Fruit fly (Drosophila melanogaster) whole organism, wandering third instar larva: Measurements from ENCODE around the gene Hr96.

Experiments used
- Abd-B ChIP-seq: fragments of >200 bp; optimal IDR thresholded peaks from 2 replicates; lab custom pipeline; 2017; ENCODE audit warnings: missing biosample characterization, missing genetic modification characterization
- HLH106 ChIP-seq: fragments of 200-800 bp; optimal IDR thresholded peaks from 3 replicates; lab custom pipeline; 2019; ENCODE audit warnings: missing biosample characterization, mild to moderate bottlenecking, missing genetic modification characterization, moderate library complexity
- Hnf4 ChIP-seq: fragments of 200-800 bp; sonication (Bioruptor generic); optimal IDR thresholded peaks from 2 replicates; lab custom pipeline; 2016; ENCODE audit warnings: missing biosample characterization, mild to moderate bottlenecking, missing genetic modification characterization
- Mio ChIP-seq: sonication (Bioruptor generic); optimal IDR thresholded peaks from 2 replicates; lab custom pipeline; 2016; ENCODE audit warnings: missing biosample characterization, missing genetic modification characterization
- lola ChIP-seq: fragments of >200 bp; optimal IDR thresholded peaks from 2 replicates; lab custom pipeline; 2017; ENCODE audit warnings: missing biosample characterization, missing genetic modification characterization
- pan ChIP-seq: fragments of >200 bp; optimal IDR thresholded peaks from 2 replicates; lab custom pipeline; 2017
- psq ChIP-seq: fragments of 200-800 bp; sonication (Bioruptor generic); optimal IDR thresholded peaks from 3 replicates; lab custom pipeline; 2017; ENCODE audit warnings: missing biosample characterization, mild to moderate bottlenecking, missing genetic modification characterization, moderate library complexity
- sv ChIP-seq: fragments of 200-800 bp; sonication (Bioruptor generic); optimal IDR thresholded peaks from 3 replicates; lab custom pipeline; 2016; ENCODE audit warnings: missing biosample characterization, missing genetic modification characterization

dm6 chr3R:25078665-25079064 is 53.6 kb downstream of the Hr96 start:
- TF ChIP-seq pan (lab: Kevin White, UChicago) (no peak), lola (GFP tag; lab: Kevin White, UChicago) (no peak), HLH106 (tag; lab: Kevin White, UChicago) (no peak), Mio (GFP tag; lab: Kevin White, UChicago) (no peak), sv (GFP tag; lab: Kevin White, UChicago) (no peak), Hnf4 (GFP tag; lab: Kevin White, UChicago) (no peak), psq (no peak), Abd-B (GFP tag; lab: Kevin White, UChicago) (no peak)
